Worm (Caenorhabditis elegans) whole organism, L1 larva: Measurements from ENCODE around the gene nhr-26.
A peak's percentile ranks its signal among the peaks of the same experiment; 100 is the strongest.

Experiments used
- C04F5.9 ChIP-seq: sonication (generic microtip); optimal IDR thresholded peaks from 2 replicates; lab custom pipeline; 2016; ENCODE audit warnings: missing genetic modification characterization, missing compliant biosample characterization
- C16A3.4 ChIP-seq: fragments of 150-350 bp; optimal IDR thresholded peaks from 2 replicates; lab custom pipeline; 2014; ENCODE audit warnings: missing biosample characterization, missing genetic modification characterization
- C34B4.2 ChIP-seq: sonication (generic microtip); optimal IDR thresholded peaks from 2 replicates; lab custom pipeline; 2017; ENCODE audit warnings: mild to moderate bottlenecking, missing genetic modification characterization, missing compliant biosample characterization
- Y116A8C.19 ChIP-seq: sonication (generic microtip); optimal IDR thresholded peaks from 2 replicates; lab custom pipeline; 2016; ENCODE audit warnings: missing compliant biosample characterization, missing genetic modification characterization, borderline replicate concordance
- aha-1 ChIP-seq: fragments of 150-350 bp; optimal IDR thresholded peaks from 2 replicates; lab custom pipeline; 2014; ENCODE audit warnings: missing biosample characterization, missing genetic modification characterization
- aly-2 ChIP-seq: fragments of 150-350 bp; optimal IDR thresholded peaks from 2 replicates; lab custom pipeline; 2014; ENCODE audit warnings: missing biosample characterization, missing genetic modification characterization
- ama-1 ChIP-seq: fragments of 150-350 bp; optimal IDR thresholded peaks from 2 replicates; lab custom pipeline; 2014
- ceh-8 ChIP-seq: fragments of 200-800 bp; sonication (Bioruptor generic); optimal IDR thresholded peaks from 2 replicates; lab custom pipeline; 2018; ENCODE audit warnings: mild to moderate bottlenecking, missing genetic modification characterization, moderate library complexity, missing compliant biosample characterization
- ceh-82 ChIP-seq, 3 experiments: fragments of 150-350 bp in 1 of 3; sonication (generic microtip) in 2 of 3; optimal IDR thresholded peaks; 2 replicates each; lab custom pipeline; 2014 to 2017; ENCODE audit warnings: missing biosample characterization in 3 of 3, missing genetic modification characterization in 3 of 3
- ces-1 ChIP-seq: fragments of 150-350 bp; optimal IDR thresholded peaks from 2 replicates; lab custom pipeline; 2014; ENCODE audit warnings: missing biosample characterization, missing genetic modification reagents, missing genetic modification characterization
- dpl-1 ChIP-seq, 3 experiments: fragments of 150-350 bp in 2 of 3; sonication (generic microtip) in 1 of 3; optimal IDR thresholded peaks; 2 replicates each; lab custom pipeline; 2014 to 2017; ENCODE audit warnings: missing biosample characterization in 3 of 3, missing genetic modification characterization in 3 of 3, missing genetic modification reagents in 3 of 3
- dsc-1 ChIP-seq: sonication (generic microtip); optimal IDR thresholded peaks from 2 replicates; lab custom pipeline; 2016; ENCODE audit warnings: mild to moderate bottlenecking, missing genetic modification characterization, missing compliant biosample characterization
- efl-1 ChIP-seq, 4 experiments: fragments of 150-350 bp; optimal IDR thresholded peaks in 3 of 4; peaks in 1 of 4; 1 replicate in 1 of 4; 2 replicates in 3 of 4; lab custom pipeline; 2014; ENCODE audit warnings: missing biosample characterization in 2 of 4, missing genetic modification characterization in 2 of 4, missing genetic modification reagents in 2 of 4
- efl-3 ChIP-seq: fragments of 200-800 bp; sonication (Bioruptor generic); optimal IDR thresholded peaks from 2 replicates; lab custom pipeline; 2018; ENCODE audit warnings: mild to moderate bottlenecking, missing genetic modification characterization, missing compliant biosample characterization
- egl-13 ChIP-seq: sonication (generic microtip); optimal IDR thresholded peaks from 2 replicates; lab custom pipeline; 2016; ENCODE audit warnings: missing genotype, missing genetic modification reagents, missing genetic modification characterization, missing compliant biosample characterization
- elt-2 ChIP-seq: sonication (generic microtip); optimal IDR thresholded peaks from 2 replicates; lab custom pipeline; 2016; ENCODE audit warnings: missing genetic modification characterization, mild to moderate bottlenecking, inconsistent platforms, missing compliant biosample characterization, missing genetic modification reagents
- ets-5 ChIP-seq: fragments of 200-800 bp; sonication (Bioruptor generic); IDR thresholded peaks from 2 replicates; pipeline ENCODE4 v1.3.6; 2022; ENCODE audit warnings: missing genetic modification characterization, missing compliant biosample characterization
- fkh-4 ChIP-seq: sonication (generic microtip); optimal IDR thresholded peaks from 2 replicates; lab custom pipeline; 2016; ENCODE audit warnings: missing compliant biosample characterization, missing genetic modification characterization, borderline replicate concordance
- fkh-8 ChIP-seq: sonication (generic microtip); optimal IDR thresholded peaks from 2 replicates; lab custom pipeline; 2016; ENCODE audit warnings: mild to moderate bottlenecking, missing genetic modification characterization, missing compliant biosample characterization
- hlh-17 ChIP-seq: fragments of 200-800 bp; sonication (Bioruptor generic); optimal IDR thresholded peaks from 2 replicates; lab custom pipeline; 2018; ENCODE audit warnings: missing genetic modification characterization, mild to moderate bottlenecking, missing compliant biosample characterization, moderate library complexity, borderline replicate concordance
- hlh-4 ChIP-seq: sonication (generic microtip); optimal IDR thresholded peaks from 2 replicates; lab custom pipeline; 2016; ENCODE audit warnings: mild to moderate bottlenecking, missing genetic modification characterization, missing compliant biosample characterization
- hpl-2 ChIP-seq: fragments of 150-350 bp; optimal IDR thresholded peaks from 2 replicates; lab custom pipeline; 2014; ENCODE audit warnings: missing biosample characterization, missing genetic modification reagents, missing genetic modification characterization
- irx-1 ChIP-seq: sonication (generic microtip); optimal IDR thresholded peaks from 2 replicates; lab custom pipeline; 2016; ENCODE audit warnings: missing genetic modification characterization, missing compliant biosample characterization
- isw-1 ChIP-seq: fragments of 200-800 bp; sonication (Bioruptor generic); IDR thresholded peaks from 2 replicates; pipeline ENCODE4 v1.3.6; 2022; ENCODE audit warnings: missing genetic modification characterization, missing compliant biosample characterization
- jun-1 ChIP-seq: fragments of 150-350 bp; optimal IDR thresholded peaks from 2 replicates; lab custom pipeline; 2014; ENCODE audit warnings: missing biosample characterization, missing genetic modification reagents, missing genetic modification characterization
- lin-13 ChIP-seq: fragments of 150-350 bp; optimal IDR thresholded peaks from 2 replicates; lab custom pipeline; 2014; ENCODE audit warnings: missing biosample characterization, missing genetic modification reagents, missing genetic modification characterization
- lin-35 ChIP-seq, 2 experiments: fragments of 150-350 bp; optimal IDR thresholded peaks; 2 replicates each; lab custom pipeline; 2014; ENCODE audit warnings: missing biosample characterization in 2 of 2, missing genetic modification characterization in 2 of 2, missing genetic modification reagents in 2 of 2
- lin-39 ChIP-seq: fragments of 150-350 bp; optimal IDR thresholded peaks from 2 replicates; lab custom pipeline; 2014; ENCODE audit warnings: missing biosample characterization, missing genetic modification reagents, missing genetic modification characterization
- mdl-1 ChIP-seq, 2 experiments: fragments of 150-350 bp; optimal IDR thresholded peaks; 2 replicates each; lab custom pipeline; 2014 to 2017; ENCODE audit warnings: missing biosample characterization in 2 of 2, missing genetic modification characterization in 2 of 2, inconsistent platforms in 1 of 2
- mef-2 ChIP-seq: fragments of 150-350 bp; optimal IDR thresholded peaks from 2 replicates; lab custom pipeline; 2014; ENCODE audit warnings: missing biosample characterization, missing genetic modification characterization
- mep-1 ChIP-seq: fragments of 150-350 bp; optimal IDR thresholded peaks from 2 replicates; lab custom pipeline; 2014; ENCODE audit warnings: missing biosample characterization, missing genetic modification characterization
- nhr-11 ChIP-seq: fragments of 150-350 bp; optimal IDR thresholded peaks from 2 replicates; lab custom pipeline; 2014; ENCODE audit warnings: missing biosample characterization, missing genetic modification characterization
- nhr-12 ChIP-seq: sonication (generic microtip); optimal IDR thresholded peaks from 2 replicates; lab custom pipeline; 2017; ENCODE audit warnings: missing biosample characterization, missing genetic modification characterization
- nhr-28 ChIP-seq: fragments of 150-350 bp; optimal IDR thresholded peaks from 2 replicates; lab custom pipeline; 2014; ENCODE audit warnings: missing biosample characterization, missing genetic modification characterization
- nhr-47 ChIP-seq: sonication (generic microtip); optimal IDR thresholded peaks from 2 replicates; lab custom pipeline; 2016; ENCODE audit warnings: mild to moderate bottlenecking, missing genetic modification characterization, moderate library complexity, missing compliant biosample characterization
- nhr-77 ChIP-seq: fragments of 150-350 bp; optimal IDR thresholded peaks from 2 replicates; lab custom pipeline; 2014; ENCODE audit warnings: missing biosample characterization, missing genetic modification characterization
- nhr-84 ChIP-seq: sonication (generic microtip); optimal IDR thresholded peaks from 2 replicates; lab custom pipeline; 2017; ENCODE audit warnings: missing biosample characterization, missing genetic modification characterization
- nhr-85 ChIP-seq: sonication (generic microtip); peaks from one replicate; lab custom pipeline; 2016; ENCODE audit warnings: missing genetic modification characterization, inconsistent platforms, missing compliant biosample characterization
- nhr-90 ChIP-seq: sonication (generic microtip); optimal IDR thresholded peaks from 2 replicates; lab custom pipeline; 2016; ENCODE audit warnings: mild to moderate bottlenecking, missing genetic modification characterization, missing compliant biosample characterization; ENCODE audit not compliant: poor library complexity
- pag-3 ChIP-seq: sonication (generic microtip); optimal IDR thresholded peaks from 2 replicates; lab custom pipeline; 2017; ENCODE audit warnings: missing genetic modification characterization, mild to moderate bottlenecking, missing compliant biosample characterization, antibody characterized with exemption, borderline replicate concordance; ENCODE audit not compliant: insufficient read depth
- pax-3 ChIP-seq: fragments of 200-800 bp; sonication (Bioruptor generic); optimal IDR thresholded peaks from 2 replicates; lab custom pipeline; 2018; ENCODE audit warnings: mild to moderate bottlenecking, missing genetic modification characterization, moderate library complexity, missing compliant biosample characterization
- skn-1 ChIP-seq: fragments of 150-350 bp; optimal IDR thresholded peaks from 2 replicates; lab custom pipeline; 2014; ENCODE audit warnings: missing biosample characterization, missing genetic modification characterization
- sox-4 ChIP-seq: sonication (generic microtip); optimal IDR thresholded peaks from 2 replicates; lab custom pipeline; 2016; ENCODE audit warnings: missing genetic modification characterization, missing compliant biosample characterization
- sup-37 ChIP-seq: fragments of 200-800 bp; sonication (Bioruptor generic); optimal IDR thresholded peaks from 2 replicates; lab custom pipeline; 2018; ENCODE audit warnings: mild to moderate bottlenecking, missing genetic modification characterization, missing compliant biosample characterization
- tbx-2 ChIP-seq: sonication (generic microtip); optimal IDR thresholded peaks from 2 replicates; lab custom pipeline; 2016; ENCODE audit warnings: missing genetic modification characterization, missing compliant biosample characterization
- tlp-1 ChIP-seq: fragments of 150-350 bp; optimal IDR thresholded peaks from 2 replicates; lab custom pipeline; 2014; ENCODE audit warnings: missing biosample characterization, missing genetic modification characterization
- unc-130 ChIP-seq: fragments of 150-350 bp; optimal IDR thresholded peaks from 2 replicates; lab custom pipeline; 2017; ENCODE audit warnings: missing biosample characterization, missing genetic modification characterization, inconsistent platforms
- unc-30 ChIP-seq: sonication (generic microtip); optimal IDR thresholded peaks from 2 replicates; lab custom pipeline; 2017; ENCODE audit warnings: missing biosample characterization, missing genetic modification characterization
- unc-62 ChIP-seq: fragments of 150-350 bp; optimal IDR thresholded peaks from 2 replicates; lab custom pipeline; 2014; ENCODE audit warnings: missing biosample characterization, missing genetic modification reagents, missing genetic modification characterization
- unc-98 ChIP-seq: fragments of 200-800 bp; sonication (Bioruptor generic); IDR thresholded peaks from 2 replicates; pipeline ENCODE4 v1.3.6; 2022; ENCODE audit warnings: missing genetic modification characterization, missing compliant biosample characterization
- zag-1 ChIP-seq: fragments of 150-350 bp; optimal IDR thresholded peaks from 2 replicates; lab custom pipeline; 2014; ENCODE audit warnings: missing biosample characterization, missing genetic modification characterization
- ztf-11 ChIP-seq, 2 experiments: sonication (generic microtip); optimal IDR thresholded peaks; 2 replicates each; lab custom pipeline; 2016 to 2017; ENCODE audit warnings: missing genetic modification characterization in 2 of 2, missing biosample characterization in 1 of 2, missing compliant biosample characterization in 1 of 2
- ztf-4 ChIP-seq: fragments of 150-350 bp; optimal IDR thresholded peaks from 2 replicates; lab custom pipeline; 2014; ENCODE audit warnings: missing biosample characterization, missing genetic modification characterization

The nhr-26 gene

DNA sequence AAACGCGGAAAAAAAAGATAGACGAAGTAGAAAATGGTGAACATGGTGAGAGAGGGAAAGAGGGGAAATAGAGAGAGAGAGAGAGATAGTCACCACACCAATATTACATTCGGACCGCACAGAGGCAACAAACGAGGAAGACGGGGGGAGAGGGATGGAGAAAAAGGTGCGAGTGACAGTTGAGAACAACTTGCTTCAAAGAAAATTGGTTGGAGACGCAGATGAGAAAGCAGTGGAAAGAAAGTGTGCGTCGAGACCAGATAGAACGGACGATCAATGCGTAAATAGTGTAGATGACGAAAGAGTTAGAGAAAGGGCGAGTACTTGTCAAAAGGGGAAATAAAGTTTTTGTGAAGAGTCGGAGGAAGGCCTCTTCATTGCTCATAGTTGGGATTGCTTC lies 29.9 kb downstream of the nhr-26 start:
- TF ChIP-seq ama-1 (no peak), hpl-2 (no peak), lin-13 (peak; percentile 29), jun-1 (tag; lab: Kevin White, UChicago) (peak; percentile 78), fkh-4 (no peak), nhr-12 (tag; lab: Kevin White, UChicago) (no peak), aly-2 (tag; lab: Kevin White, UChicago) (no peak), sox-4 (tag; lab: Kevin White, UChicago) (no peak), C04F5.9 (tag; lab: Kevin White, UChicago) (no peak), nhr-11 (tag; lab: Kevin White, UChicago) (peak; percentile 18), tlp-1 (no peak), pag-3 (tag; lab: Kevin White, UChicago) (no peak), ceh-8 (GFP tag; lab: Kevin White, UChicago) (no peak), nhr-28 (no peak), hlh-4 (tag; lab: Kevin White, UChicago) (no peak), dpl-1 (GFP tag; optimal IDR thresholded peaks at IDR 0.05; lab: Kevin White, UChicago) (peak in 2 of 3 experiments; percentile 12 to 20), mdl-1 (tag; optimal IDR thresholded peaks at IDR 0.05; lab: Kevin White, UChicago) (peak in 1 of 2 experiments; percentile 82), C16A3.4 (tag; lab: Kevin White, UChicago) (peak; percentile 58), lin-39 (tag; lab: Kevin White, UChicago) (no peak), unc-62 (no peak), elt-2 (peak; percentile 3), efl-1 (optimal IDR thresholded peaks at IDR 0.05; lab: Kevin White, UChicago) (peak; percentile 47 to 76), efl-1 (GFP tag; optimal IDR thresholded peaks at IDR 0.05 in 1 of 2; lab: Kevin White, UChicago) (peak in 1 of 2 experiments; percentile 92), efl-3 (GFP tag; lab: Kevin White, UChicago) (no peak), mef-2 (tag; lab: Kevin White, UChicago) (peak; percentile 17), dsc-1 (peak; percentile 59), nhr-47 (tag; lab: Kevin White, UChicago) (peak; percentile 81), nhr-77 (tag; lab: Kevin White, UChicago) (peak; percentile 60), ztf-4 (tag; lab: Kevin White, UChicago) (peak; percentile 69), pax-3 (tag; lab: Kevin White, UChicago) (no peak), lin-35 (GFP tag; optimal IDR thresholded peaks at IDR 0.05; lab: Kevin White, UChicago) (peak; percentile 56 to 68), nhr-85 (peak; percentile 92), ztf-11 (tag; optimal IDR thresholded peaks at IDR 0.05; lab: Kevin White, UChicago) (no peak), fkh-8 (tag; lab: Kevin White, UChicago) (peak; percentile 73), nhr-84 (tag; lab: Kevin White, UChicago) (no peak), sup-37 (GFP tag; lab: Kevin White, UChicago) (no peak), unc-98 (GFP tag; lab: Robert Waterston, UW) (no peak), mep-1 (peak; percentile 92), skn-1 (tag; lab: Kevin White, UChicago) (peak; percentile 84), aha-1 (tag; lab: Kevin White, UChicago) (no peak), zag-1 (no peak), ces-1 (no peak), unc-30 (tag; lab: Kevin White, UChicago) (no peak), ceh-82 (tag; optimal IDR thresholded peaks at IDR 0.05; lab: Kevin White, UChicago) (peak; percentile 68 to 84 (median 71)), C34B4.2 (tag; lab: Kevin White, UChicago) (no peak), isw-1 (GFP tag; lab: Robert Waterston, UW) (peak; percentile 57), irx-1 (tag; lab: Kevin White, UChicago) (peak; percentile 47), hlh-17 (no peak), unc-130 (tag; lab: Kevin White, UChicago) (no peak), ets-5 (GFP tag; lab: Robert Waterston, UW) (no peak), egl-13 (tag; lab: Kevin White, UChicago) (peak; percentile 86), Y116A8C.19 (tag; lab: Kevin White, UChicago) (no peak), tbx-2 (tag; lab: Kevin White, UChicago) (peak; percentile 88), nhr-90 (peak; percentile 77)
